Worm (Caenorhabditis elegans) whole organism, L4 larva: ENCODE measurements around the gene C28D4.8.
A peak's percentile ranks its signal among the peaks of the same experiment; 100 is the strongest.

ENCODE experiments used
- F10B5.3 ChIP-seq: sonication (generic microtip); optimal IDR thresholded peaks from 2 replicates; lab custom pipeline; 2016; ENCODE audit warnings: mild to moderate bottlenecking, missing genetic modification characterization, missing compliant biosample characterization
- F44E2.7 ChIP-seq: fragments of 200-800 bp; sonication (Bioruptor generic); IDR thresholded peaks from 2 replicates; pipeline ENCODE4 v2.1.2; 2022; ENCODE audit warnings: missing genetic modification characterization, missing compliant biosample characterization
- R02D3.7 ChIP-seq: fragments of 150-350 bp; sonication (generic microtip); optimal IDR thresholded peaks from 3 replicates; lab custom pipeline; 2014; ENCODE audit warnings: missing biosample characterization, missing genetic modification characterization
- T26A8.4 ChIP-seq: fragments of 200-800 bp; sonication (Bioruptor generic); IDR thresholded peaks from 2 replicates; pipeline ENCODE4 v1.3.6; 2022; ENCODE audit warnings: missing genetic modification characterization, missing compliant biosample characterization
- Y105C5A.15 ChIP-seq: fragments of 200-800 bp; sonication (Bioruptor generic); IDR thresholded peaks from 2 replicates; pipeline ENCODE4 v1.3.6; 2022; ENCODE audit warnings: missing genetic modification characterization, missing compliant biosample characterization
- Y48G9A.11 ChIP-seq: fragments of 200-800 bp; sonication (Bioruptor generic); IDR thresholded peaks from 2 replicates; pipeline ENCODE4 v1.3.6; 2022; ENCODE audit warnings: missing genetic modification reagents, missing genetic modification characterization, missing compliant biosample characterization
- Y75B8A.6 ChIP-seq: fragments of 200-800 bp; sonication (Bioruptor generic); IDR thresholded peaks from 2 replicates; pipeline ENCODE4 v1.3.6; 2022; ENCODE audit warnings: missing genetic modification reagents, missing genetic modification characterization, missing compliant biosample characterization
- ZK337.2 ChIP-seq: fragments of 200-800 bp; sonication (Bioruptor generic); IDR thresholded peaks from 2 replicates; pipeline ENCODE4 v1.3.6; 2022; ENCODE audit warnings: missing genetic modification reagents, missing genetic modification characterization, missing compliant biosample characterization
- aha-1 ChIP-seq: fragments of 150-350 bp; peaks from one replicate; lab custom pipeline; 2014; ENCODE audit warnings: missing biosample characterization, missing genetic modification characterization
- aly-2 ChIP-seq: sonication (generic microtip); optimal IDR thresholded peaks from 2 replicates; lab custom pipeline; 2018; ENCODE audit warnings: missing biosample characterization, missing genetic modification characterization
- attf-4 ChIP-seq: sonication (generic microtip); optimal IDR thresholded peaks from 3 replicates; lab custom pipeline; 2017; ENCODE audit warnings: missing biosample characterization, missing genetic modification characterization
- ceh-20 ChIP-seq: fragments of 200-800 bp; sonication (Bioruptor generic); IDR thresholded peaks from 2 replicates; pipeline ENCODE4 v1.3.6; 2022; ENCODE audit warnings: missing genetic modification reagents, missing genetic modification characterization, missing compliant biosample characterization
- ceh-28 ChIP-seq: fragments of 150-350 bp; optimal IDR thresholded peaks from 2 replicates; lab custom pipeline; 2014; ENCODE audit warnings: missing biosample characterization, missing genetic modification reagents, missing genetic modification characterization
- ceh-44 ChIP-seq: fragments of 200-800 bp; sonication (Bioruptor generic); IDR thresholded peaks from 2 replicates; pipeline ENCODE4 v1.3.6; 2022; ENCODE audit warnings: missing genetic modification reagents, missing genetic modification characterization, missing compliant biosample characterization
- cey-2 ChIP-seq: sonication (generic microtip); optimal IDR thresholded peaks from 3 replicates; lab custom pipeline; 2017; ENCODE audit warnings: missing genetic modification characterization, mild to moderate bottlenecking, missing compliant biosample characterization, antibody characterized with exemption, borderline replicate concordance; ENCODE audit not compliant: insufficient read depth
- dmd-6 ChIP-seq: fragments of 200-800 bp; sonication (Bioruptor generic); IDR thresholded peaks from 2 replicates; pipeline ENCODE4 v1.3.6; 2022; ENCODE audit warnings: missing genetic modification reagents, missing genetic modification characterization, missing compliant biosample characterization
- dmd-8 ChIP-seq: fragments of 200-800 bp; sonication (Bioruptor generic); IDR thresholded peaks from 2 replicates; pipeline ENCODE4 v1.3.6; 2022; ENCODE audit warnings: missing genetic modification characterization, missing compliant biosample characterization
- dpl-1 ChIP-seq: fragments of 150-350 bp; optimal IDR thresholded peaks from 2 replicates; lab custom pipeline; 2014; ENCODE audit warnings: missing biosample characterization, missing genetic modification reagents, missing genetic modification characterization
- dve-1 ChIP-seq: sonication (generic microtip); optimal IDR thresholded peaks from 2 replicates; lab custom pipeline; 2017; ENCODE audit warnings: antibody characterized with exemption, mild to moderate bottlenecking, missing genetic modification characterization, missing compliant biosample characterization; ENCODE audit not compliant: insufficient read depth
- fos-1 ChIP-seq: fragments of 150-350 bp; optimal IDR thresholded peaks from 2 replicates; lab custom pipeline; 2014; ENCODE audit warnings: missing biosample characterization, missing genetic modification characterization
- hif-1 ChIP-seq, 2 experiments: sonication (generic microtip); optimal IDR thresholded peaks; 2 replicates each; lab custom pipeline; 2016 to 2017; ENCODE audit warnings: missing compliant biosample characterization in 2 of 2, missing genetic modification characterization in 2 of 2, missing genetic modification reagents in 2 of 2, missing genotype in 2 of 2, mild to moderate bottlenecking in 1 of 2
- hlh-11 ChIP-seq: fragments of 200-800 bp; sonication (Bioruptor generic); optimal IDR thresholded peaks from 2 replicates; lab custom pipeline; 2018; ENCODE audit warnings: mild to moderate bottlenecking, missing genetic modification characterization, missing compliant biosample characterization
- lin-1 ChIP-seq: fragments of 200-800 bp; sonication (Bioruptor generic); IDR thresholded peaks from 2 replicates; pipeline ENCODE4 v1.3.6; 2022; ENCODE audit warnings: missing genetic modification reagents, missing genetic modification characterization, missing compliant biosample characterization
- mep-1 ChIP-seq: fragments of 150-350 bp; sonication (generic microtip); optimal IDR thresholded peaks from 3 replicates; lab custom pipeline; 2014; ENCODE audit warnings: missing biosample characterization, missing genetic modification characterization
- mes-2 ChIP-seq: sonication (generic microtip); optimal IDR thresholded peaks from 2 replicates; lab custom pipeline; 2016; ENCODE audit warnings: missing genotype, mild to moderate bottlenecking, missing genetic modification characterization, missing compliant biosample characterization; ENCODE audit not compliant: poor library complexity, severe bottlenecking
- mxl-2 ChIP-seq: fragments of 200-800 bp; sonication (Bioruptor generic); conservative IDR thresholded peaks from 2 replicates; pipeline ENCODE4 v1.3.6; 2022; ENCODE audit warnings: missing genetic modification reagents, missing genetic modification characterization, missing compliant biosample characterization
- nhr-10 ChIP-seq: fragments of 150-350 bp; optimal IDR thresholded peaks from 2 replicates; lab custom pipeline; 2014; ENCODE audit warnings: missing biosample characterization, missing genetic modification characterization
- nhr-102 ChIP-seq: sonication (generic microtip); optimal IDR thresholded peaks from 2 replicates; lab custom pipeline; 2016; ENCODE audit warnings: mild to moderate bottlenecking, missing genetic modification characterization, moderate library complexity, missing compliant biosample characterization
- nhr-237 ChIP-seq: sonication (generic microtip); optimal IDR thresholded peaks from 2 replicates; lab custom pipeline; 2017; ENCODE audit warnings: missing biosample characterization, missing genetic modification characterization
- nhr-25 ChIP-seq: sonication (generic microtip); optimal IDR thresholded peaks from 2 replicates; lab custom pipeline; 2017; ENCODE audit warnings: missing genetic modification characterization, mild to moderate bottlenecking, missing compliant biosample characterization, antibody characterized with exemption, moderate library complexity, borderline replicate concordance; ENCODE audit not compliant: insufficient read depth
- nhr-28 ChIP-seq: fragments of 150-350 bp; optimal IDR thresholded peaks from 2 replicates; lab custom pipeline; 2014; ENCODE audit warnings: missing biosample characterization, missing genetic modification characterization
- nhr-6 ChIP-seq: fragments of 150-350 bp; optimal IDR thresholded peaks from 2 replicates; lab custom pipeline; 2014; ENCODE audit warnings: missing biosample characterization, missing genetic modification characterization
- nhr-76 ChIP-seq: fragments of 150-350 bp; optimal IDR thresholded peaks from 2 replicates; lab custom pipeline; 2014; ENCODE audit warnings: missing biosample characterization, missing genetic modification characterization
- pha-4 ChIP-seq, 2 experiments: fragments of 150-350 bp in 1 of 2; fragments of 200-800 bp in 1 of 2; sonication (Bioruptor generic) in 1 of 2; IDR thresholded peaks in 1 of 2; optimal IDR thresholded peaks in 1 of 2; 2 replicates each; pipeline versions ENCODE4 v1.3.6 to Lab custom; 2014 to 2022; ENCODE audit warnings: missing genetic modification characterization in 2 of 2, missing genetic modification reagents in 2 of 2, missing biosample characterization in 1 of 2, missing compliant biosample characterization in 1 of 2
- pqm-1 ChIP-seq: sonication (generic microtip); optimal IDR thresholded peaks from 2 replicates; lab custom pipeline; 2017; ENCODE audit warnings: missing biosample characterization, missing genetic modification characterization
- saeg-2 ChIP-seq: fragments of 200-800 bp; sonication (Bioruptor generic); IDR thresholded peaks from 2 replicates; pipeline ENCODE4 v1.3.6; 2022; ENCODE audit warnings: missing genetic modification reagents, missing genetic modification characterization, missing compliant biosample characterization
- set-16 ChIP-seq: fragments of 200-800 bp; sonication (Bioruptor generic); IDR thresholded peaks from 2 replicates; pipeline ENCODE4 v1.3.6; 2022; ENCODE audit warnings: missing genetic modification reagents, missing genetic modification characterization, missing compliant biosample characterization
- spr-1 ChIP-seq: sonication (generic microtip); optimal IDR thresholded peaks from 2 replicates; lab custom pipeline; 2016; ENCODE audit warnings: mild to moderate bottlenecking, missing genetic modification characterization, missing compliant biosample characterization
- tag-97 ChIP-seq: fragments of 200-800 bp; sonication (Bioruptor generic); IDR thresholded peaks from 2 replicates; pipeline ENCODE4 v1.3.6; 2022; ENCODE audit warnings: missing genetic modification characterization, missing compliant biosample characterization
- tra-1 ChIP-seq: fragments of 200-800 bp; sonication (Bioruptor generic); IDR thresholded peaks from 2 replicates; pipeline ENCODE4 v1.3.6; 2022; ENCODE audit warnings: missing genetic modification reagents, missing genetic modification characterization, missing compliant biosample characterization
- unc-62 ChIP-seq, 3 experiments: fragments of 150-350 bp in 1 of 3; sonication (generic microtip); optimal IDR thresholded peaks in 2 of 3; peaks in 1 of 3; 1 replicate in 1 of 3; 2 replicates in 2 of 3; lab custom pipeline; 2014 to 2017; ENCODE audit warnings: missing biosample characterization in 3 of 3, missing genetic modification characterization in 3 of 3, missing genetic modification reagents in 3 of 3, missing genotype in 1 of 3
- zfp-2 ChIP-seq: sonication (generic microtip); optimal IDR thresholded peaks from 2 replicates; lab custom pipeline; 2016; ENCODE audit warnings: mild to moderate bottlenecking, missing genetic modification characterization, missing compliant biosample characterization
- zfp-3 ChIP-seq: fragments of 200-800 bp; sonication (Bioruptor generic); conservative IDR thresholded peaks from 2 replicates; pipeline ENCODE4 v1.3.6; 2022; ENCODE audit warnings: missing genetic modification reagents, missing genetic modification characterization, missing compliant biosample characterization
- zip-11 ChIP-seq: fragments of 200-800 bp; sonication (Bioruptor generic); IDR thresholded peaks from 2 replicates; pipeline ENCODE4 v1.3.6; 2022; ENCODE audit warnings: missing genetic modification characterization, missing compliant biosample characterization
- ztf-11 ChIP-seq: fragments of 150-350 bp; optimal IDR thresholded peaks from 2 replicates; lab custom pipeline; 2014; ENCODE audit warnings: missing biosample characterization, missing genetic modification characterization
- ztf-7 ChIP-seq: fragments of 150-350 bp; optimal IDR thresholded peaks from 2 replicates; lab custom pipeline; 2014; ENCODE audit warnings: missing biosample characterization, missing genetic modification characterization

The C28D4.8 gene

ce11 chrIV:9724948-9725347 is 23.3 kb downstream of the C28D4.8 start, which contains the start of the genes nhr-138 and C28D4.18:
Gene nhr-138, plus strand, starts transcription at chrIV:9725251.
Gene C28D4.18, plus strand, starts transcription at chrIV:9725280.
- peak; percentile 95 for TF ChIP-seq aha-1
- TF ChIP-seq lin-1 (GFP tag; lab: Robert Waterston, UW), result no peak
- TF ChIP-seq, all 104 proteins: peak for 1

ce11 chrIV:9723185-9723584 is 25.1 kb downstream of the C28D4.8 start:
- TF ChIP-seq ceh-20 (no peak), zip-11 (GFP tag; lab: Robert Waterston, UW) (no peak), nhr-25 (tag; lab: Kevin White, UChicago) (no peak)

DNA sequence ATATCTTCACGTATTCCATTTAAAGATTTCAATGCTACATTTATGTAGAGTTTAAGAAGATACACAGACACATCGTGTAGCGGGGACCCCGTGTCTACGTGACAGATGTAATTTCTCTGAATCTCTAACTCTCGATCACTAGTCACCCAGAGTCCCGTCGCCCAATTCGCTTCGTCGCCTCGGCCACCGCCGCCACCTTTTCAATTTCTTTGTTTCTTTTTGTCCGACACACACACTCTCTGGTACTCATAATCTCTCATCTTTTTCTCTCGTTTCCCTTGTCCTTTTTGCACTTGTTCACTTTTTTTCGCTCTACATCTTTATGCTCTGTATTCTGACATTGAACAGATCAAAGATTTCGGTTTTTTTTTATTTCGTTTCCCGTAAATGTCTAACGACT is 29.8 kb downstream of the C28D4.8 start:
- no peak for TF ChIP-seq set-16 (GFP tag; lab: Robert Waterston, UW)
- TF ChIP-seq unc-62 (GFP tag; optimal IDR thresholded peaks at IDR 0.05 in 1 of 2; lab: Kevin White, UChicago), result peak in 1 of 2 experiments; percentile 97
- no peak for TF ChIP-seq unc-62 (tag; optimal IDR thresholded peaks at IDR 0.05; lab: Kevin White, UChicago)
- TF ChIP-seq dve-1, result peak; percentile 87
- TF ChIP-seq Y48G9A.11 (GFP tag; lab: Robert Waterston, UW), result no peak
- TF ChIP-seq cey-2, result peak; percentile 64
- peak; percentile 100 for TF ChIP-seq aha-1
- TF ChIP-seq dmd-8, result no peak
- 0 out of 2 replicates have a peak, but pooled peaks have one; percentile 36 for TF ChIP-seq zfp-3
- TF ChIP-seq ztf-11 (tag; lab: Kevin White, UChicago), result no peak
- TF ChIP-seq nhr-237 (tag; lab: Kevin White, UChicago), result no peak
- peak; percentile 76 for TF ChIP-seq ceh-20
- 0 out of 2 replicates have a peak, but pooled peaks have one; percentile 31 for TF ChIP-seq saeg-2 (GFP tag; lab: Robert Waterston, UW)
- peak; percentile 27 for TF ChIP-seq nhr-10
- TF ChIP-seq mep-1, result peak; percentile 83
- TF ChIP-seq tra-1 (GFP tag; lab: Robert Waterston, UW), result peak; percentile 78
- no peak for TF ChIP-seq F10B5.3 (tag; lab: Kevin White, UChicago)
- peak; percentile 93 for TF ChIP-seq dmd-6 (GFP tag; lab: Robert Waterston, UW)
- no peak for TF ChIP-seq nhr-76 (tag; lab: Kevin White, UChicago)
- no peak for TF ChIP-seq fos-1
- TF ChIP-seq hif-1 (tag; optimal IDR thresholded peaks at IDR 0.05; lab: Kevin White, UChicago), result peak; percentile 84 to 99
- no peak for TF ChIP-seq nhr-102 (tag; lab: Kevin White, UChicago)
- TF ChIP-seq dpl-1 (GFP tag; lab: Kevin White, UChicago), result peak; percentile 38
- TF ChIP-seq zfp-2 (tag; lab: Kevin White, UChicago), result no peak
- 0 out of 2 replicates have a peak, but pooled peaks have one; percentile 44 for TF ChIP-seq pha-4 (GFP tag; IDR thresholded peaks at IDR 0.05; lab: Robert Waterston, UW)
- TF ChIP-seq pha-4 (tag; optimal IDR thresholded peaks at IDR 0.05; lab: Kevin White, UChicago), result no peak
- no peak for TF ChIP-seq attf-4 (tag; lab: Kevin White, UChicago)
- no peak for TF ChIP-seq mes-2 (tag; lab: Kevin White, UChicago)
- TF ChIP-seq hlh-11 (tag; lab: Kevin White, UChicago), result peak; percentile 90
- peak; percentile 15 for TF ChIP-seq ztf-7 (tag; lab: Kevin White, UChicago)
- TF ChIP-seq ZK337.2 (GFP tag; lab: Robert Waterston, UW), result no peak
- peak; percentile 27 for TF ChIP-seq pqm-1
- TF ChIP-seq Y105C5A.15, result no peak
- TF ChIP-seq F44E2.7 (GFP tag; lab: Robert Waterston, UW), result no peak
- no peak for TF ChIP-seq Y75B8A.6 (GFP tag; lab: Robert Waterston, UW)
- TF ChIP-seq tag-97 (GFP tag; lab: Robert Waterston, UW), result no peak
- no peak for TF ChIP-seq ceh-44 (GFP tag; lab: Robert Waterston, UW)
- peak; percentile 94 for TF ChIP-seq nhr-28 (tag; lab: Kevin White, UChicago)
- no peak for TF ChIP-seq aly-2 (tag; lab: Kevin White, UChicago)
- no peak for TF ChIP-seq mxl-2
- TF ChIP-seq spr-1, result no peak
- TF ChIP-seq R02D3.7 (tag; lab: Kevin White, UChicago), result no peak
- TF ChIP-seq nhr-6, result peak; percentile 26
- TF ChIP-seq ceh-28, result no peak
- no peak for TF ChIP-seq T26A8.4 (GFP tag; lab: Robert Waterston, UW)
